Fruit fly (Drosophila melanogaster): Measurements from ENCODE around the gene CG32071.

DNA sequence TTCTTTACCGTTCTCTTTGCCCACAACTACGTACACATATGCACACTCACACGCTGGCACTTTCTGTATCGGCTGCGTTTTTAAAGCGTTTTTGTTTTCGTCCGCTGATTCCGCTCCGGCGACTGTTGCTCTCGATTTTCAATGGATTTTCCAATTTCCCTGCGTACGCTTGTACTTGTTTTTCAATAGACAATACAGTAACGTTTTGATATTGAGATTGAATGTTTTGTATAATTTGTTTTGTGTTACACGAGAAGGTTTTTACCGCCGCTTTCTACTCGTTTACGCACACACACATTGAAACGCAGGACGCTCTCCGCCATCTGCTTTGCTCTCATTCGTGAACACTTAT lies 11.1 kb downstream of the CG32071 start:
- no peak for TF ChIP-seq pan (optimal IDR thresholded peaks at IDR 0.05)
- no peak for TF ChIP-seq Dll (optimal IDR thresholded peaks at IDR 0.05)
- no peak for TF ChIP-seq usp (GFP tag; optimal IDR thresholded peaks at IDR 0.05)

Measured in whole organism.